Fruit fly (Drosophila melanogaster): Measurements from ENCODE around the gene mRNA-cap.
A peak's percentile ranks its signal among the peaks of the same experiment; 100 is the strongest.

Gene mRNA-cap

DNA sequence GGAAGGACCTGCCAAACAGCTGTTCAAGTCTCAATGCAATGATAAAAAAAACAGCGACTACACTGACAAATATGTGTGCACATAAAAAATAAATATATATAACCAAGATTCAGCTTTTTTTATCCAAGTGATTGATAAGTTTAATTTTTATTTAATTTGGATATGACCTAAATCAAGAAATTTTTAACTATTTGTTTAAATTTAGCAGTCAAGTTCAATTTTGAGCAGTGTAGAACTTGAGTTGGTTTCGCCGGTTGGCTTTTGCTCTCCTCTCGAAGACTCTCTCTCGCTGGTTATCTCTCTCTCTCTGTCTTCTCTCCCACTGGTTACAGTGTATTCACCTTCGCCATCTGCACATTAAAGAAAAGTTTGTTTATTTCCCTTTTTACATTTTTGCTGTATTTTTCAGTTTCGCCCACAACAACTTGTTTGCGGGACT lies 24.6 kb downstream of the mRNA-cap start (continued):
- TF ChIP-seq sisA (GFP tag; IDR thresholded peaks at IDR 0.05), result peak; percentile 87
- peak; percentile 89 for TF ChIP-seq Fer3 (tag; optimal IDR thresholded peaks at IDR 0.05)
- TF ChIP-seq Hr3 (GFP tag; optimal IDR thresholded peaks at IDR 0.05), result peak; percentile 87
- peak; percentile 97 for TF ChIP-seq Drgx (GFP tag; IDR thresholded peaks at IDR 0.05)
- TF ChIP-seq Vsx1 (GFP tag; optimal IDR thresholded peaks at IDR 0.05), result peak; percentile 58
- peak; percentile 66 for TF ChIP-seq CG4617 (GFP tag; optimal IDR thresholded peaks at IDR 0.05; ENCODE audit: borderline replicate concordance)
- TF ChIP-seq CG2129 (GFP tag; IDR thresholded peaks at IDR 0.05; ENCODE audit: partially characterized antibody), result no peak
- TF ChIP-seq CG9609 (GFP tag; optimal IDR thresholded peaks at IDR 0.05), result peak; percentile 70
- peak; percentile 79 for TF ChIP-seq CG18476 (GFP tag; optimal IDR thresholded peaks at IDR 0.05)
- peak; percentile 10 for TF ChIP-seq ab (GFP tag; optimal IDR thresholded peaks at IDR 0.05)
- TF ChIP-seq ase (GFP tag; IDR thresholded peaks at IDR 0.05), result peak; percentile 81
- peak; percentile 89 for TF ChIP-seq grau (tag; optimal IDR thresholded peaks at IDR 0.05)
- no peak for TF ChIP-seq HLH4C (GFP tag; IDR thresholded peaks at IDR 0.05; ENCODE audit: partially characterized antibody)
- TF ChIP-seq dmrt11E (tag; optimal IDR thresholded peaks at IDR 0.05), result peak; percentile 87
- TF ChIP-seq CG8388 (GFP tag; optimal IDR thresholded peaks at IDR 0.05), result peak; percentile 89
- 0 out of 2 replicates have a peak, but pooled peaks have one; percentile 68 for TF ChIP-seq CG16779 (GFP tag; IDR thresholded peaks at IDR 0.05)
- peak; percentile 80 for TF ChIP-seq CG9817 (tag; optimal IDR thresholded peaks at IDR 0.05)
- TF ChIP-seq tll (GFP tag; optimal IDR thresholded peaks at IDR 0.05), result no peak
- TF ChIP-seq slou (GFP tag; optimal IDR thresholded peaks at IDR 0.05), result peak; percentile 82
- peak in 1 of 3 experiments; percentile 83 for TF ChIP-seq lola (GFP tag; optimal IDR thresholded peaks at IDR 0.05)
- no peak for TF ChIP-seq gro (GFP tag; optimal IDR thresholded peaks at IDR 0.05)
- TF ChIP-seq CG3838 (GFP tag; optimal IDR thresholded peaks at IDR 0.05), result peak; percentile 35
- peak; percentile 91 for TF ChIP-seq CG32532 (GFP tag; IDR thresholded peaks at IDR 0.05)
- peak; percentile 53 for TF ChIP-seq sima (GFP tag; optimal IDR thresholded peaks at IDR 0.05)
- TF ChIP-seq CG10147 (GFP tag; optimal IDR thresholded peaks at IDR 0.05), result peak; percentile 86
- peak; percentile 44; the same call in 2 of the 4 replicates for TF ChIP-seq Gug (GFP tag; IDR thresholded peaks at IDR 0.05)
- peak; percentile 70 for TF ChIP-seq Hand (GFP tag; optimal IDR thresholded peaks at IDR 0.05)
- TF ChIP-seq CG1832 (GFP tag; optimal IDR thresholded peaks at IDR 0.05), result no peak
- peak; percentile 75 for TF ChIP-seq CG2875 (GFP tag; optimal IDR thresholded peaks at IDR 0.05)
- TF ChIP-seq CG12299 (tag; optimal IDR thresholded peaks at IDR 0.05), result peak; percentile 75
- TF ChIP-seq dimm (GFP tag; IDR thresholded peaks at IDR 0.05), result peak; percentile 60; the same call in 1 of the 2 replicates
- TF ChIP-seq bsh (GFP tag; optimal IDR thresholded peaks at IDR 0.05), result peak; percentile 85 to 94
- TF ChIP-seq CG7928 (GFP tag; optimal IDR thresholded peaks at IDR 0.05), result peak; percentile 41
- TF ChIP-seq jigr1 (GFP tag; IDR thresholded peaks at IDR 0.05), result 0 out of 3 replicates have a peak, but pooled peaks have one; percentile 44
- TF ChIP-seq eyg (GFP tag; optimal IDR thresholded peaks at IDR 0.05), result peak; percentile 10
- peak; percentile 89 for TF ChIP-seq CG6689 (GFP tag; IDR thresholded peaks at IDR 0.05)
- peak; percentile 40 for TF ChIP-seq CG8089 (GFP tag; optimal IDR thresholded peaks at IDR 0.05)
- TF ChIP-seq CG11696 (GFP tag; IDR thresholded peaks at IDR 0.05), result peak; percentile 65
- peak; percentile 90 for TF ChIP-seq nmo (GFP tag; optimal IDR thresholded peaks at IDR 0.05)
- peak; percentile 58 for TF ChIP-seq CG8944 (GFP tag; optimal IDR thresholded peaks at IDR 0.05)
- TF ChIP-seq jumu (GFP tag; optimal IDR thresholded peaks at IDR 0.05), result peak; percentile 37
- peak; percentile 39 for TF ChIP-seq disco-r (GFP tag; optimal IDR thresholded peaks at IDR 0.05)
- peak; percentile 85 for TF ChIP-seq trh (GFP tag; optimal IDR thresholded peaks at IDR 0.05)
- TF ChIP-seq ATbp (GFP tag; optimal IDR thresholded peaks at IDR 0.05), result peak; percentile 87
- peak; percentile 56 for TF ChIP-seq Atf3 (GFP tag; optimal IDR thresholded peaks at IDR 0.05)
- TF ChIP-seq CG31441 (GFP tag; IDR thresholded peaks at IDR 0.05), result peak; percentile 96
- peak; percentile 66; the same call in 1 of the 2 replicates for TF ChIP-seq ro (GFP tag; IDR thresholded peaks at IDR 0.05)
- TF ChIP-seq gcm2 (GFP tag; optimal IDR thresholded peaks at IDR 0.05), result peak; percentile 60
- no peak for TF ChIP-seq Dfd (GFP tag; optimal IDR thresholded peaks at IDR 0.05)
- TF ChIP-seq danr (GFP tag; IDR thresholded peaks at IDR 0.05), result peak; percentile 64
